Worm (Caenorhabditis elegans): Measurements from ENCODE around the gene git-1.

Gene git-1

DNA sequence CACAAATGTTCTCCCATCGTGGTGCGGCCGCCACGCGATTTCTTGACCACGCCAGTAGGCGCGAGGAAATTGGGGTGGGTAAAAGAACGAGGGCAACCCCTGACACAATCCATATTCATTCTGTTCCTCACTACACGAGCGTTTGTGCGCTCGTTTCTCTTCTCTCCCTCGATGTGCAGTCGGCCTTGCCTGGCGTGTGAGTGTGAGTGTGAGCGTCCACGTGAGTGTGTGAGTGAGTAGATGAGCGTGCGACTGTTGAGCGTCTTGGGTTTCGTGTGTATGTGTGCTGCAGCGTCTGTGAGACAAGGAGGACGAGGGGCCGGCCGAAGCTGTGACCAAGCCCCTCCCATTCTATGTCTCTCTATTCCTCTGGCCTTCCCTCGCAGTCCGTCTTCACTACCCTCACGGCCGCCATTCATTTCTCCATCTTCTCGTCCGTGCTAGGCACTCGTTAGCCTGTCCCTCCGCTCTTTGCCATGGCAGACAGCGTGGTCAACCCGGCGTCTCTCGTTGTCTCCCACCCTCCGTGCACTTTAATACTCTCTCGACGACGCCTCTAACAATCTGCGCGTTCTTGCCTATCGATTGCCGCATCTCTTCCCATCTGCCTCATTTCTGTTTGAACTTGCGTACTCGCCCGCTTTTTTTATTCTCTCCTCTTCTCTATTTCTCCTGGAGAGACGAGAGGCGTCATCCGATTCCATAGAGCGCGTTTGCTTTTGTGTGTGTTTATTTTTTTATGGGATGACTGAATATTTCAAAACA lies 43.9 kb downstream of the git-1 start (continued):
- TF ChIP-seq madf-6 (GFP tag; IDR thresholded peaks at IDR 0.05) (no peak), hrde-1 (tag; optimal IDR thresholded peaks at IDR 0.05; ENCODE audit: borderline replicate concordance) (no peak), ets-4 (GFP tag; optimal IDR thresholded peaks at IDR 0.05) (peak; percentile 52), bed-1 (GFP tag; IDR thresholded peaks at IDR 0.05) (no peak), athp-1 (tag; optimal IDR thresholded peaks at IDR 0.05) (peak; percentile 53), B0261.1 (tag; optimal IDR thresholded peaks at IDR 0.05) (peak; percentile 17), Y56A3A.18 (GFP tag; IDR thresholded peaks at IDR 0.05) (peak; percentile 76; the same call in 1 of the 2 replicates), F57A8.1 (GFP tag; optimal IDR thresholded peaks at IDR 0.05) (no peak), sptf-2 (GFP tag; optimal IDR thresholded peaks at IDR 0.05) (peak; percentile 58), snpc-1.3 (tag; optimal IDR thresholded peaks at IDR 0.05; ENCODE audit: insufficient read depth) (no peak), lin-40 (tag; optimal IDR thresholded peaks at IDR 0.05) (peak; percentile 97), lin-35 (GFP tag; optimal IDR thresholded peaks at IDR 0.05) (peak in 1 of 3 experiments; percentile 74), attf-3 (GFP tag; conservative IDR thresholded peaks at IDR 0.05) (no peak), C06A6.2 (GFP tag; conservative IDR thresholded peaks at IDR 0.05) (peak; percentile 68; the same call in 1 of the 2 replicates), Y53G8AR.9 (GFP tag; conservative IDR thresholded peaks at IDR 0.05) (peak; percentile 59; the same call in 1 of the 2 replicates), zim-3 (tag; optimal IDR thresholded peaks at IDR 0.05) (peak; percentile 52), egl-44 (GFP tag; IDR thresholded peaks at IDR 0.05) (peak; percentile 63; the same call in 1 of the 2 replicates), lir-1 (GFP tag; conservative IDR thresholded peaks at IDR 0.05) (peak; percentile 98), ztf-28 (GFP tag; IDR thresholded peaks at IDR 0.05) (no peak), aptf-2 (GFP tag; conservative IDR thresholded peaks at IDR 0.05) (no peak), sdz-38 (tag; optimal IDR thresholded peaks at IDR 0.05) (no peak), nfya-1 (tag; optimal IDR thresholded peaks at IDR 0.05; ENCODE audit: borderline replicate concordance, insufficient read depth) (no peak), dpff-1 (tag; optimal IDR thresholded peaks at IDR 0.05) (peak; percentile 22), ztf-22 (GFP tag; optimal IDR thresholded peaks at IDR 0.05) (peak; percentile 55), rec-8 (tag; optimal IDR thresholded peaks at IDR 0.05) (peak in 1 of 2 experiments; percentile 29), Y95B8A.8 (GFP tag; IDR thresholded peaks at IDR 0.05) (no peak), cebp-1 (GFP tag; IDR thresholded peaks at IDR 0.05) (no peak), cebp-1 (tag; optimal IDR thresholded peaks at IDR 0.05) (peak; percentile 89), tlf-1 (GFP tag; optimal IDR thresholded peaks at IDR 0.05) (peak; percentile 62), ceh-79 (tag; optimal IDR thresholded peaks at IDR 0.05) (peak; percentile 72), ama-1 (optimal IDR thresholded peaks at IDR 0.05) (peak; percentile 45), ama-1 (GFP tag; optimal IDR thresholded peaks at IDR 0.05) (no peak), tbp1 (GFP tag; optimal IDR thresholded peaks at IDR 0.05) (peak; percentile 49), bed-2 (GFP tag; IDR thresholded peaks at IDR 0.05) (peak; percentile 39; the same call in 1 of the 2 replicates), Y67H2A.10 (GFP tag; conservative IDR thresholded peaks at IDR 0.05) (peak; percentile 40; the same call in 1 of the 2 replicates), lag-1 (GFP tag; IDR thresholded peaks at IDR 0.05) (0 out of 2 replicates have a peak, but pooled peaks have one; percentile 84), ekl-4 (GFP tag; IDR thresholded peaks at IDR 0.05) (peak; percentile 75; the same call in 1 of the 2 replicates), pha-4 (tag; optimal IDR thresholded peaks at IDR 0.05) (peak; percentile 34), rcor-1 (GFP tag; IDR thresholded peaks at IDR 0.05) (peak; percentile 25), chd-7 (tag; optimal IDR thresholded peaks at IDR 0.05) (peak; percentile 91), attf-5 (GFP tag; optimal IDR thresholded peaks at IDR 0.05) (peak; percentile 95), B0336.3 (GFP tag; IDR thresholded peaks at IDR 0.05) (peak; percentile 96), nhr-90 (tag; optimal IDR thresholded peaks at IDR 0.05) (peak; percentile 73), fkh-3 (tag; optimal IDR thresholded peaks at IDR 0.05) (no peak), T07F8.4 (tag; optimal IDR thresholded peaks at IDR 0.05) (peak; percentile 29)
